Fruit fly (Drosophila melanogaster) whole organism, embryonic: ENCODE results near the gene Zip89B.

Source experiments
- Adf1 ChIP-seq: fragments of 200-800 bp; sonication (Bioruptor generic); IDR thresholded peaks from 2 replicates; pipeline ENCODE4 v1.3.6; 2022; ENCODE audit warnings: missing biosample characterization, missing genetic modification characterization
- Atf6 ChIP-seq: fragments of 200-800 bp; sonication (Bioruptor generic); IDR thresholded peaks from 2 replicates; pipeline ENCODE4 v1.3.6; 2022; ENCODE audit warnings: missing biosample characterization, missing genetic modification characterization
- CG10366 ChIP-seq: fragments of 200-800 bp; sonication (Bioruptor generic); IDR thresholded peaks from 2 replicates; pipeline ENCODE4 v1.3.6; 2022; ENCODE audit warnings: missing biosample characterization, missing genetic modification characterization
- CG10979 ChIP-seq: fragments of 200-800 bp; sonication (Bioruptor generic); optimal IDR thresholded peaks from 2 replicates; lab custom pipeline; 2018; ENCODE audit warnings: missing biosample characterization, mild to moderate bottlenecking, missing genetic modification characterization, moderate library complexity
- CG12104 ChIP-seq: fragments of 200-800 bp; sonication (Bioruptor generic); optimal IDR thresholded peaks from 3 replicates; lab custom pipeline; 2016; ENCODE audit warnings: missing biosample characterization, missing genetic modification characterization
- CG12659 ChIP-seq: fragments of 200-800 bp; sonication (Bioruptor generic); optimal IDR thresholded peaks from 3 replicates; lab custom pipeline; 2017; ENCODE audit warnings: mild to moderate bottlenecking, missing biosample characterization, missing genetic modification reagents, missing genetic modification characterization
- CG13424 ChIP-seq: fragments of 200-800 bp; sonication (Bioruptor generic); optimal IDR thresholded peaks from 2 replicates; lab custom pipeline; 2019; ENCODE audit warnings: missing biosample characterization, mild to moderate bottlenecking, missing genetic modification characterization, moderate library complexity
- CG13894 ChIP-seq: fragments of 200-800 bp; sonication (Bioruptor generic); optimal IDR thresholded peaks from 3 replicates; lab custom pipeline; 2018; ENCODE audit warnings: missing biosample characterization, mild to moderate bottlenecking, missing genetic modification characterization, moderate library complexity
- CG14667 ChIP-seq: fragments of 200-800 bp; sonication (Bioruptor generic); IDR thresholded peaks from 2 replicates; pipeline ENCODE4 v1.3.6; 2022; ENCODE audit warnings: missing biosample characterization, missing genetic modification characterization
- CG14860 ChIP-seq: fragments of 200-800 bp; sonication (Bioruptor generic); IDR thresholded peaks from 3 replicates; pipeline ENCODE4 v1.3.6; 2022; ENCODE audit warnings: missing biosample characterization, missing genetic modification characterization; ENCODE audit not compliant: partially characterized antibody
- CG2120 ChIP-seq: fragments of 200-800 bp; sonication (Bioruptor generic); optimal IDR thresholded peaks from 3 replicates; lab custom pipeline; 2016; ENCODE audit warnings: missing biosample characterization, missing genetic modification characterization
- CG31224 ChIP-seq: fragments of 200-800 bp; sonication (Bioruptor generic); IDR thresholded peaks from 2 replicates; pipeline ENCODE4 v1.3.6; 2022; ENCODE audit warnings: missing biosample characterization, missing genetic modification characterization
- CG33557 ChIP-seq: fragments of 200-800 bp; sonication (Bioruptor generic); optimal IDR thresholded peaks from 2 replicates; lab custom pipeline; 2019; ENCODE audit warnings: missing biosample characterization, mild to moderate bottlenecking, missing genetic modification characterization, moderate library complexity
- CG3726 ChIP-seq: fragments of 200-800 bp; sonication (Bioruptor generic); IDR thresholded peaks from 3 replicates; pipeline ENCODE4, ENCODE4 v1.3.6; 2022; ENCODE audit warnings: missing biosample characterization, missing genetic modification characterization
- CG7357 ChIP-seq: fragments of 200-800 bp; sonication (Bioruptor generic); IDR thresholded peaks from 3 replicates; pipeline ENCODE4 v1.3.6; 2022; ENCODE audit warnings: missing biosample characterization, missing genetic modification characterization
- CG7987 ChIP-seq: fragments of 200-800 bp; sonication (Bioruptor generic); optimal IDR thresholded peaks from 2 replicates; lab custom pipeline; 2018; ENCODE audit warnings: missing biosample characterization, mild to moderate bottlenecking, missing genetic modification characterization, moderate library complexity
- CG8089 ChIP-seq: fragments of 200-800 bp; sonication (Bioruptor generic); optimal IDR thresholded peaks from 3 replicates; lab custom pipeline; 2016; ENCODE audit warnings: missing biosample characterization, missing genetic modification characterization
- CG9727 ChIP-seq: fragments of 200-800 bp; sonication (Bioruptor generic); optimal IDR thresholded peaks from 3 replicates; lab custom pipeline; 2017; ENCODE audit warnings: missing biosample characterization, mild to moderate bottlenecking, missing genetic modification characterization
- Dll ChIP-seq: fragments of 200-800 bp; sonication (Bioruptor generic); IDR thresholded peaks from 4 replicates; pipeline ENCODE4 v1.3.6; 2022; ENCODE audit warnings: missing biosample characterization, missing genetic modification characterization; ENCODE audit not compliant: partially characterized antibody
- E2f1 ChIP-seq: fragments of 200-800 bp; sonication (Bioruptor generic); IDR thresholded peaks from 2 replicates; pipeline ENCODE4 v1.3.6; 2022; ENCODE audit warnings: missing biosample characterization, missing genetic modification characterization
- Fer1 ChIP-seq: fragments of 200-800 bp; sonication (Bioruptor generic); optimal IDR thresholded peaks from 2 replicates; lab custom pipeline; 2017; ENCODE audit warnings: missing biosample characterization, mild to moderate bottlenecking, missing genetic modification characterization
- Hr39 ChIP-seq: fragments of >200 bp; optimal IDR thresholded peaks from 2 replicates; lab custom pipeline; 2017
- Lim3 ChIP-seq: fragments of 200-800 bp; sonication (Bioruptor generic); IDR thresholded peaks from 2 replicates; pipeline ENCODE4 v1.3.6; 2022; ENCODE audit warnings: missing biosample characterization, missing genetic modification characterization
- Meics ChIP-seq: fragments of 200-800 bp; sonication (Bioruptor generic); optimal IDR thresholded peaks from 2 replicates; lab custom pipeline; 2017; ENCODE audit warnings: missing biosample characterization, mild to moderate bottlenecking, missing genetic modification characterization
- Pdp1 ChIP-seq, 2 experiments: fragments of 200-800 bp; sonication (Bioruptor generic); optimal IDR thresholded peaks; 3 replicates each; lab custom pipeline; 2016; ENCODE audit warnings: missing biosample characterization in 2 of 2, missing genetic modification characterization in 2 of 2, mild to moderate bottlenecking in 1 of 2, moderate library complexity in 1 of 2
- Poxn ChIP-seq: fragments of 200-800 bp; sonication (Bioruptor generic); IDR thresholded peaks from 2 replicates; pipeline ENCODE4 v1.3.6; 2022; ENCODE audit warnings: missing biosample characterization, missing genetic modification characterization
- Trl ChIP-seq, 3 experiments: fragments of >200 bp in 2 of 3; fragments of 200-800 bp in 1 of 3; sonication (Bioruptor generic) in 1 of 3; optimal IDR thresholded peaks; 2 replicates in 1 of 3; 3 replicates in 2 of 3; lab custom pipeline; 2016 to 2017; ENCODE audit warnings: missing biosample characterization in 1 of 3, missing genetic modification characterization in 1 of 3
- ab ChIP-seq: fragments of 200-800 bp; sonication (Bioruptor generic); optimal IDR thresholded peaks from 2 replicates; lab custom pipeline; 2016; ENCODE audit warnings: missing biosample characterization, missing genetic modification characterization
- bigmax ChIP-seq: fragments of 200-800 bp; sonication (Bioruptor generic); optimal IDR thresholded peaks from 2 replicates; lab custom pipeline; 2018; ENCODE audit warnings: missing biosample characterization, mild to moderate bottlenecking, missing genetic modification characterization
- cg ChIP-seq: fragments of 200-800 bp; sonication (Bioruptor generic); optimal IDR thresholded peaks from 3 replicates; lab custom pipeline; 2019; ENCODE audit warnings: missing biosample characterization, mild to moderate bottlenecking, missing genetic modification characterization, moderate library complexity
- chinmo ChIP-seq: fragments of 200-800 bp; sonication (Bioruptor generic); IDR thresholded peaks from 4 replicates; pipeline ENCODE4 v1.3.6; 2022; ENCODE audit warnings: missing biosample characterization, missing genetic modification characterization; ENCODE audit not compliant: partially characterized antibody
- crc ChIP-seq: fragments of 200-800 bp; sonication (Bioruptor generic); optimal IDR thresholded peaks from 2 replicates; lab custom pipeline; 2016; ENCODE audit warnings: missing biosample characterization, missing genetic modification characterization
- crol ChIP-seq: fragments of 200-800 bp; sonication (Bioruptor generic); IDR thresholded peaks from 2 replicates; pipeline ENCODE4 v1.3.6; 2022; ENCODE audit warnings: missing biosample characterization, missing genetic modification characterization
- dmrt11E ChIP-seq: fragments of 200-800 bp; sonication (Bioruptor generic); optimal IDR thresholded peaks from 3 replicates; lab custom pipeline; 2018; ENCODE audit warnings: missing biosample characterization, mild to moderate bottlenecking, missing genetic modification characterization, moderate library complexity
- dmrt99B ChIP-seq: fragments of 200-800 bp; sonication (Bioruptor generic); optimal IDR thresholded peaks from 2 replicates; lab custom pipeline; 2018; ENCODE audit warnings: missing biosample characterization, mild to moderate bottlenecking, missing genetic modification characterization, moderate library complexity
- fd102C ChIP-seq: fragments of 200-800 bp; sonication (Bioruptor generic); optimal IDR thresholded peaks from 2 replicates; lab custom pipeline; 2018; ENCODE audit warnings: missing biosample characterization, mild to moderate bottlenecking, missing genetic modification characterization, moderate library complexity
- grn ChIP-seq: fragments of 200-800 bp; sonication (Bioruptor generic); optimal IDR thresholded peaks from 3 replicates; lab custom pipeline; 2017; ENCODE audit warnings: missing biosample characterization, missing genetic modification characterization
- her ChIP-seq: fragments of 200-800 bp; sonication (Bioruptor generic); optimal IDR thresholded peaks from 2 replicates; lab custom pipeline; 2016; ENCODE audit warnings: missing biosample characterization, missing genetic modification characterization
- jigr1 ChIP-seq: fragments of 200-800 bp; sonication (Bioruptor generic); IDR thresholded peaks from 3 replicates; pipeline ENCODE4 v1.3.6; 2022; ENCODE audit warnings: missing biosample characterization, missing genetic modification characterization
- luna ChIP-seq: fragments of 200-800 bp; sonication (Bioruptor generic); optimal IDR thresholded peaks from 2 replicates; lab custom pipeline; 2016; ENCODE audit warnings: missing biosample characterization, missing genetic modification characterization
- nerfin-1 ChIP-seq: fragments of 200-800 bp; sonication (Bioruptor generic); optimal IDR thresholded peaks from 3 replicates; lab custom pipeline; 2019; ENCODE audit warnings: missing biosample characterization, mild to moderate bottlenecking, missing genetic modification characterization, moderate library complexity
- ro ChIP-seq: fragments of 200-800 bp; sonication (Bioruptor generic); IDR thresholded peaks from 2 replicates; pipeline ENCODE4 v1.3.6; 2022; ENCODE audit warnings: missing biosample characterization, missing genetic modification characterization
- sd ChIP-seq: fragments of 200-800 bp; sonication (Bioruptor generic); optimal IDR thresholded peaks from 3 replicates; lab custom pipeline; 2018; ENCODE audit warnings: missing biosample characterization, mild to moderate bottlenecking, missing genetic modification characterization, moderate library complexity
- sens ChIP-seq: fragments of 200-800 bp; sonication (Bioruptor generic); peaks from one replicate; lab custom pipeline; 2016; ENCODE audit warnings: missing biosample characterization, missing genetic modification characterization
- slbo ChIP-seq: fragments of 200-800 bp; sonication (Bioruptor generic); IDR thresholded peaks from 2 replicates; pipeline ENCODE4 v1.3.6; 2022; ENCODE audit warnings: missing biosample characterization, missing genetic modification characterization
- sqz ChIP-seq: fragments of 200-800 bp; sonication (Bioruptor generic); optimal IDR thresholded peaks from 3 replicates; lab custom pipeline; 2018; ENCODE audit warnings: missing biosample characterization, mild to moderate bottlenecking, missing genetic modification characterization
- tna ChIP-seq: fragments of 200-800 bp; sonication (Bioruptor generic); IDR thresholded peaks from 2 replicates; pipeline ENCODE4 v1.3.6; 2022; ENCODE audit warnings: missing biosample characterization, missing genetic modification characterization; ENCODE audit not compliant: partially characterized antibody
- trh ChIP-seq: fragments of 200-800 bp; sonication (Bioruptor generic); optimal IDR thresholded peaks from 2 replicates; lab custom pipeline; 2016; ENCODE audit warnings: missing biosample characterization, missing genetic modification characterization
- zen2 ChIP-seq: fragments of 200-800 bp; sonication (Bioruptor generic); IDR thresholded peaks from 3 replicates; pipeline ENCODE4 v1.3.6; 2022; ENCODE audit warnings: missing biosample characterization, missing genetic modification characterization; ENCODE audit not compliant: partially characterized antibody

Zip89B gene

DNA sequence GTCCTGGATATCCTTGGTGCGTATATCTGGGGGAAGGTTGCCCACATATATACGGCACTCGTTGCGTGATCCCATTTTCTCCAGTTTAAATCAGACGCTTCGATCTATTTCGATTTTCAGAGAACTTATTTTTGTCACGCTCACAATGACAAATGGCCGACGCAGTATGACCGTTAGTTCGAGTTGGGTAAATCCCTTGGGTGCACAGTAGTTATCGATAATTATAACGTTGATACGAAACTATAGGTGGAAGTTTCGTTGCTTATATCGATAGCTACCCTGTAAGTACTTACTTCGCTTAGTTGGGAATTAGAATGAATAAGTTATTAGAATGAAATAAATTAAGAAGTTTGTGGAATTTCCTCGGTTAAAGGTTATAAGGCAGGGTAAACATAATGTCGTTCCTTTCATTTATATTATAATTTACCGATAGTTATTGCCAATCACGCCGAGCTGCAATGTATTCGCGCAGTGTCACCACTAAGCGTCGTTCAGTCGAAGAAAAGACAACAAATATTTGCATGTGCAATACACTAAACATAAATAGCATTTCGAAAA, 36.3 kb downstream of the Zip89B start, which contains the start of the genes SF2 and pad (continued):
- TF ChIP-seq CG9727 (GFP tag; lab: Kevin White, UChicago) = peak; percentile 71
- TF ChIP-seq crol (GFP tag; lab: Robert Waterston, UW) = no peak
- TF ChIP-seq sd (tag; lab: Kevin White, UChicago) = peak; percentile 77
- TF ChIP-seq Adf1 (GFP tag; lab: Robert Waterston, UW) = peak; percentile 56
- TF ChIP-seq CG7987 (GFP tag; lab: Kevin White, UChicago) = no peak
- TF ChIP-seq Lim3 (GFP tag; lab: Robert Waterston, UW) = no peak
- peak; percentile 69 for TF ChIP-seq dmrt99B (tag; lab: Kevin White, UChicago)
- peak; percentile 84; the same call in 1 of the 2 replicates for TF ChIP-seq tna (GFP tag; lab: Robert Waterston, UW)
- TF ChIP-seq ro (GFP tag; lab: Robert Waterston, UW) = no peak
- TF ChIP-seq crc (GFP tag; lab: Kevin White, UChicago) = peak; percentile 68
- TF ChIP-seq CG2120 (GFP tag; lab: Kevin White, UChicago) = peak; percentile 93
- no peak for TF ChIP-seq luna
- peak; percentile 94 for TF ChIP-seq chinmo (GFP tag; lab: Robert Waterston, UW)
- peak; percentile 72 for TF ChIP-seq nerfin-1
- TF ChIP-seq CG7357 (GFP tag; lab: Robert Waterston, UW) = peak; percentile 57; the same call in 2 of the 3 replicates
- TF ChIP-seq CG10366 (GFP tag; lab: Robert Waterston, UW) = 0 out of 2 replicates have a peak, but pooled peaks have one; percentile 60
- peak; percentile 23 for TF ChIP-seq sqz (GFP tag; lab: Kevin White, UChicago)
- TF ChIP-seq Hr39 (lab: Kevin White, UChicago) = no peak
- TF ChIP-seq bigmax = no peak
- TF ChIP-seq CG10979 (tag; lab: Kevin White, UChicago) = peak; percentile 65
- peak; percentile 98 for TF ChIP-seq Dll (GFP tag; lab: Robert Waterston, UW)
- TF ChIP-seq grn = peak; percentile 34
- peak; percentile 35 for TF ChIP-seq E2f1 (GFP tag; lab: Robert Waterston, UW)
- no peak for TF ChIP-seq CG14667 (GFP tag; lab: Robert Waterston, UW)
- no peak for TF ChIP-seq Trl (optimal IDR thresholded peaks at IDR 0.05; lab: Kevin White, UChicago)
- peak; percentile 71 for TF ChIP-seq Trl (GFP tag; optimal IDR thresholded peaks at IDR 0.05; lab: Kevin White, UChicago)
- TF ChIP-seq CG14860 (GFP tag; lab: Robert Waterston, UW) = peak; percentile 97
- TF ChIP-seq slbo (GFP tag; lab: Robert Waterston, UW) = peak; percentile 88
- TF ChIP-seq CG13894 (tag; lab: Kevin White, UChicago) = peak; percentile 71
- TF ChIP-seq CG3726 (GFP tag; lab: Robert Waterston, UW) = no peak
- TF ChIP-seq Pdp1 (GFP tag; optimal IDR thresholded peaks at IDR 0.05; lab: Kevin White, UChicago) = peak; percentile 81 to 82
- TF ChIP-seq CG12104 = peak; percentile 82
- TF ChIP-seq fd102C (GFP tag; lab: Kevin White, UChicago) = peak; percentile 3
- no peak; the same call in 1 of the 2 replicates for TF ChIP-seq Poxn (GFP tag; lab: Robert Waterston, UW)
- peak; percentile 59 for TF ChIP-seq trh (GFP tag; lab: Kevin White, UChicago)
- TF ChIP-seq CG33557 (GFP tag; lab: Kevin White, UChicago) = peak; percentile 78
- TF ChIP-seq ab = peak; percentile 5
- TF ChIP-seq CG12659 (GFP tag; lab: Kevin White, UChicago) = peak; percentile 95
- peak; percentile 98 for TF ChIP-seq sens (GFP tag; lab: Kevin White, UChicago)
- peak; percentile 76 for TF ChIP-seq Meics (GFP tag; lab: Kevin White, UChicago)
- peak; percentile 78 for TF ChIP-seq Fer1
- no peak for TF ChIP-seq her (GFP tag; lab: Kevin White, UChicago)
- TF ChIP-seq Atf6 (GFP tag; lab: Robert Waterston, UW) = peak; percentile 60; the same call in 1 of the 2 replicates
- TF ChIP-seq jigr1 = no peak; the same call in 2 of the 3 replicates
- TF ChIP-seq CG8089 (GFP tag; lab: Kevin White, UChicago) = peak; percentile 54
- peak; percentile 53 for TF ChIP-seq cg
- peak; percentile 84 for TF ChIP-seq CG13424 (tag; lab: Kevin White, UChicago)
- peak; percentile 70 for TF ChIP-seq dmrt11E (tag; lab: Kevin White, UChicago)
- peak; percentile 81; the same call in 2 of the 3 replicates for TF ChIP-seq zen2 (GFP tag; lab: Robert Waterston, UW)
- TF ChIP-seq CG31224 (GFP tag; lab: Robert Waterston, UW) = peak; percentile 45
